Fruit fly (Drosophila melanogaster): ENCODE measurements around the gene trc.

trc gene

DNA sequence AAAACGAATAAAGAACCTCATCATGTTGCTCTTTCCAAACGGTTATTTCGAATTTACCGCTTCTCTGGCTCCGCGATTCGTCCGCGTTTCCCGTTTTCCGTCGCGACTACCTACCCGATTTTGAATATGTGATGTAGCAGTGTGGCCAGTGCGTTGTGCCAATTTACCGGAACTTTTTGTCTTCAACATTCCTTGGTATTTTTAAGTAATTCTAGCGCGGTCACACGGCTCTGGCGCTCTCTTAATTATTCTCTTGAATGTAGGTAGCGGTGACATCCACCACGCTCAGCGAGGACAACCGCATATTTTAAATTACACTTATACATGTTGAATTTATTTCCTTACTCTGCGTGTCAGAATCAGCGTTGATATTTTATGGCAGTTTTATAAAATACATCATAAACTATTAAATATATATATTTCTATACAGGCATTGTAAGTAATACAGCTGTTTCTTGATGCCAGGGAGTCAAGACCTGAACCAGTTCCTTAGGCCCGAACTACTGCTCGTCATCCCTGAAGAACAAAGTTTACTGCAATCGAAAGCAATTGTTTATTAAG, 40.6 kb downstream of the trc start, which contains the start of the genes CG42637, Gyc76C and SREBP (continued):
- TF ChIP-seq Hey (tag; optimal IDR thresholded peaks at IDR 0.05) (no peak), grn (GFP tag; optimal IDR thresholded peaks at IDR 0.05) (no peak), Sry-β (GFP tag; optimal IDR thresholded peaks at IDR 0.05) (peak; percentile 31), fd102C (GFP tag; optimal IDR thresholded peaks at IDR 0.05) (no peak), CG2202 (tag; optimal IDR thresholded peaks at IDR 0.05) (no peak), gro (GFP tag; optimal IDR thresholded peaks at IDR 0.05) (peak; percentile 19), CG31365 (tag; optimal IDR thresholded peaks at IDR 0.05) (no peak), Optix (GFP tag; IDR thresholded peaks at IDR 0.05) (no peak), hth (optimal IDR thresholded peaks at IDR 0.05) (no peak), CG12236 (GFP tag; optimal IDR thresholded peaks at IDR 0.05) (no peak), luna (GFP tag; optimal IDR thresholded peaks at IDR 0.05) (no peak), CG10366 (GFP tag; IDR thresholded peaks at IDR 0.05) (peak; percentile 9; the same call in 1 of the 2 replicates), CG17829 (tag; optimal IDR thresholded peaks at IDR 0.05) (peak; percentile 43), schlank (tag; optimal IDR thresholded peaks at IDR 0.05) (no peak), CG1603 (tag; optimal IDR thresholded peaks at IDR 0.05) (peak; percentile 66), CG30403 (GFP tag; optimal IDR thresholded peaks at IDR 0.05) (no peak), CG7357 (GFP tag; IDR thresholded peaks at IDR 0.05) (no peak), abd-A (tag; optimal IDR thresholded peaks at IDR 0.05) (peak; percentile 60), Dbx (GFP tag; IDR thresholded peaks at IDR 0.05) (peak; percentile 29; the same call in 1 of the 3 replicates), vnd (GFP tag; IDR thresholded peaks at IDR 0.05; ENCODE audit: partially characterized antibody) (no peak), TFAM (GFP tag; optimal IDR thresholded peaks at IDR 0.05) (no peak), CG11456 (GFP tag; IDR thresholded peaks at IDR 0.05) (0 out of 3 replicates have a peak, but pooled peaks have one; percentile 29), CG17328 (GFP tag; IDR thresholded peaks at IDR 0.05) (no peak), gce (GFP tag; IDR thresholded peaks at IDR 0.05) (peak; percentile 11; the same call in 1 of the 3 replicates), gem (tag; optimal IDR thresholded peaks at IDR 0.05) (peak; percentile 11), CG10431 (GFP tag; optimal IDR thresholded peaks at IDR 0.05) (peak; percentile 4), CG8478 (optimal IDR thresholded peaks at IDR 0.05) (no peak), CG11398 (GFP tag; optimal IDR thresholded peaks at IDR 0.05) (no peak), Ets97D (GFP tag; optimal IDR thresholded peaks at IDR 0.05) (peak; percentile 85), PHDP (tag; optimal IDR thresholded peaks at IDR 0.05) (no peak), CG9609 (GFP tag; optimal IDR thresholded peaks at IDR 0.05) (no peak), CG2875 (GFP tag; optimal IDR thresholded peaks at IDR 0.05) (no peak), CG10654 (GFP tag; optimal IDR thresholded peaks at IDR 0.05) (no peak), bowl (GFP tag; IDR thresholded peaks at IDR 0.05) (no peak), tio (GFP tag; optimal IDR thresholded peaks at IDR 0.05) (no peak), bigmax (GFP tag; optimal IDR thresholded peaks at IDR 0.05) (peak; percentile 11), Bteb2 (GFP tag; optimal IDR thresholded peaks at IDR 0.05) (no peak), insv (GFP tag; optimal IDR thresholded peaks at IDR 0.05) (peak in 1 of 2 experiments; percentile 21), CG15073 (GFP tag; optimal IDR thresholded peaks at IDR 0.05) (no peak), Usf (GFP tag; optimal IDR thresholded peaks at IDR 0.05) (no peak), H2.0 (GFP tag; IDR thresholded peaks at IDR 0.05) (no peak), MTF-1 (GFP tag; optimal IDR thresholded peaks at IDR 0.05; ENCODE audit: borderline replicate concordance) (peak; percentile 46), lola (GFP tag; optimal IDR thresholded peaks at IDR 0.05) (no peak), CG3847 (GFP tag; IDR thresholded peaks at IDR 0.05) (peak; percentile 64), CG12071 (GFP tag; optimal IDR thresholded peaks at IDR 0.05) (peak; percentile 6), CG17612 (GFP tag; IDR thresholded peaks at IDR 0.05) (no peak), CG3281 (GFP tag; optimal IDR thresholded peaks at IDR 0.05) (no peak), CG3163 (GFP tag; optimal IDR thresholded peaks at IDR 0.05) (peak; percentile 100), ems (GFP tag; optimal IDR thresholded peaks at IDR 0.05) (no peak), NC2α (GFP tag; optimal IDR thresholded peaks at IDR 0.05) (no peak), CG12744 (GFP tag; optimal IDR thresholded peaks at IDR 0.05) (no peak), CG9215 (GFP tag; IDR thresholded peaks at IDR 0.05) (no peak)
